Fruit fly (Drosophila melanogaster): ENCODE results near the gene Ost48.
A peak's percentile ranks its signal among the peaks of the same experiment; 100 is the strongest.

The Ost48 gene

DNA sequence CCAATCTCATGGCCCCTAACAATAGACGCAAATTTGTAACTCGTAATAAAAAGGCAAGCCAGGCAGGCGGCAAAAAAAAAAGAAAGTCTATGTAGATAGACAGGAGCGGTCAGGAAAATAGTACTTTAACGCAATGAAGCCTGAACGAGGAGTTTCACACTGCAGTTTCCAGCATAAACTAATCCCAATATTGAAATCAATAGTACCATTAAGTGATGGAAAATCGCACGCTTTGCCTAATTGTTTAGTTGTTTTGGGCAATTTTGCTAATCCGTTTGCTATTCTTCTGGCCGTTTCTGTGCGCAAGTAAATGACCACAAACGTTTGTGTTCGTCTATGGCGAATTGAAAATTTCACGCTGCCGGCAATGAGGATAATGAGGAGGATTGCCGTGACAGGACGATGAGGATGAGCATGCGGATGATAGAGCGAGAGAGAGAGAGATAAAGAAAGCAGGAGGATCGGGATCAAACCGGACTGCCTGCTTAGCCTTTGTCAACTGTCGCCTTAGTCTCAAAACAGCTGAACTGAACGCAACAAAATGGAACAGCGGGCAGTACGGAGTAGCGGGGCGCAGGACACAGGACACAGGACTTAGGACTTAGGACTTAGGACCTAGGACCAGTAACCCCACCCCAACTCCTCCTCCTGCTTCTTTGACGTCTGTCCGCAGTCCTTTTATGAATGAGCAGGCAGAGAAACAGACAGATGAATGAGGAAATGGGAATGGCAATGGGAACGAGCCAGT lies 30.9 kb downstream of the Ost48 start (continued):
- TF ChIP-seq CG4820 (GFP tag; optimal IDR thresholded peaks at IDR 0.05) (no peak), zf30C (GFP tag; optimal IDR thresholded peaks at IDR 0.05) (no peak), CG30403 (GFP tag; optimal IDR thresholded peaks at IDR 0.05) (peak; percentile 30), mld (GFP tag; IDR thresholded peaks at IDR 0.05; ENCODE audit: partially characterized antibody) (no peak), lilli (GFP tag; optimal IDR thresholded peaks at IDR 0.05) (no peak), phol (tag; optimal IDR thresholded peaks at IDR 0.05) (peak; percentile 31), z (GFP tag; IDR thresholded peaks at IDR 0.05) (no peak), CG4282 (GFP tag; optimal IDR thresholded peaks at IDR 0.05) (no peak), bab2 (GFP tag; optimal IDR thresholded peaks at IDR 0.05) (peak; percentile 7), CG32772 (GFP tag; IDR thresholded peaks at IDR 0.05) (no peak), hth (optimal IDR thresholded peaks at IDR 0.05) (no peak), CG13894 (tag; optimal IDR thresholded peaks at IDR 0.05) (no peak), CG32532 (GFP tag; IDR thresholded peaks at IDR 0.05) (no peak), Trl (optimal IDR thresholded peaks at IDR 0.05) (no peak), Trl (GFP tag; optimal IDR thresholded peaks at IDR 0.05) (no peak), CG8281 (tag; optimal IDR thresholded peaks at IDR 0.05) (no peak), tio (GFP tag; optimal IDR thresholded peaks at IDR 0.05) (peak; percentile 15), Atf3 (GFP tag; optimal IDR thresholded peaks at IDR 0.05) (no peak), Rx (GFP tag; IDR thresholded peaks at IDR 0.05) (no peak), pnt (GFP tag; optimal IDR thresholded peaks at IDR 0.05) (no peak), ase (GFP tag; IDR thresholded peaks at IDR 0.05) (no peak), CG3726 (GFP tag; IDR thresholded peaks at IDR 0.05) (no peak), CG8290 (GFP tag; optimal IDR thresholded peaks at IDR 0.05) (no peak), CG8290 (tag; optimal IDR thresholded peaks at IDR 0.05) (peak in 1 of 2 experiments; percentile 36), CG12391 (tag; optimal IDR thresholded peaks at IDR 0.05) (peak; percentile 14), pros (GFP tag; optimal IDR thresholded peaks at IDR 0.05) (peak; percentile 95), Adf1 (GFP tag; IDR thresholded peaks at IDR 0.05) (no peak), Dll (GFP tag; IDR thresholded peaks at IDR 0.05; ENCODE audit: partially characterized antibody) (no peak), CG10147 (GFP tag; optimal IDR thresholded peaks at IDR 0.05) (no peak), org-1 (GFP tag; optimal IDR thresholded peaks at IDR 0.05) (no peak), repo (GFP tag; optimal IDR thresholded peaks at IDR 0.05) (no peak), CG7786 (GFP tag; optimal IDR thresholded peaks at IDR 0.05) (peak; percentile 1), CG6765 (GFP tag; optimal IDR thresholded peaks at IDR 0.05) (no peak), CG42726 (GFP tag; IDR thresholded peaks at IDR 0.05; ENCODE audit: partially characterized antibody) (no peak), CG6254 (GFP tag; optimal IDR thresholded peaks at IDR 0.05) (no peak), cad (GFP tag; optimal IDR thresholded peaks at IDR 0.05) (no peak), crol (GFP tag; IDR thresholded peaks at IDR 0.05) (no peak), Hsf (GFP tag; optimal IDR thresholded peaks at IDR 0.05) (no peak), Antp (GFP tag; optimal IDR thresholded peaks at IDR 0.05) (no peak), kni (GFP tag; optimal IDR thresholded peaks at IDR 0.05) (peak; percentile 60), gem (tag; optimal IDR thresholded peaks at IDR 0.05) (peak; percentile 49), NC2α (GFP tag; optimal IDR thresholded peaks at IDR 0.05) (no peak), nmo (GFP tag; optimal IDR thresholded peaks at IDR 0.05) (no peak), ato (GFP tag; IDR thresholded peaks at IDR 0.05; ENCODE audit: partially characterized antibody) (no peak), pan (optimal IDR thresholded peaks at IDR 0.05) (no peak), pan (GFP tag; optimal IDR thresholded peaks at IDR 0.05 in 1 of 2, IDR thresholded peaks at IDR 0.05 in 1 of 2) (peak in 1 of 2 experiments; percentile 31), Ptx1 (GFP tag; IDR thresholded peaks at IDR 0.05) (peak; percentile 38; the same call in 1 of the 2 replicates), ind (GFP tag; optimal IDR thresholded peaks at IDR 0.05) (peak; percentile 11), CG10654 (GFP tag; optimal IDR thresholded peaks at IDR 0.05) (no peak), Fer2 (tag; optimal IDR thresholded peaks at IDR 0.05) (no peak), MBD-R2 (GFP tag; IDR thresholded peaks at IDR 0.05) (no peak), klu (GFP tag; IDR thresholded peaks at IDR 0.05) (no peak)
